Worm (Caenorhabditis elegans): ENCODE data around the gene K02B2.6.

The K02B2.6 gene

ce11 chrIV:5946602-5947444 is 15.2 kb downstream of the K02B2.6 start, which contains the start of gene inx-7 (continued):
- no peak for TF ChIP-seq ceh-82 (tag; optimal IDR thresholded peaks at IDR 0.05)
- TF ChIP-seq duxl-1 (tag; optimal IDR thresholded peaks at IDR 0.05; ENCODE audit: poor library complexity) = peak; percentile 47
- TF ChIP-seq dve-1 (tag; optimal IDR thresholded peaks at IDR 0.05; ENCODE audit: insufficient read depth) = peak; percentile 34
- no peak for TF ChIP-seq cey-2 (tag; optimal IDR thresholded peaks at IDR 0.05; ENCODE audit: borderline replicate concordance, insufficient read depth)
- no peak for TF ChIP-seq nhr-102 (tag; optimal IDR thresholded peaks at IDR 0.05)
- TF ChIP-seq madf-5 (GFP tag; IDR thresholded peaks at IDR 0.05) = no peak
- TF ChIP-seq ZK337.2 (GFP tag; IDR thresholded peaks at IDR 0.05) = no peak
- TF ChIP-seq dmd-8 (GFP tag; IDR thresholded peaks at IDR 0.05) = 0 out of 2 replicates have a peak, but pooled peaks have one; percentile 63
- TF ChIP-seq aly-2 (tag; optimal IDR thresholded peaks at IDR 0.05) = peak; percentile 26
- peak; percentile 27 for TF ChIP-seq Y5F2A.4 (GFP tag; optimal IDR thresholded peaks at IDR 0.05)

- TF ChIP-seq mdl-1 (tag; optimal IDR thresholded peaks at IDR 0.05) = no peak
- TF ChIP-seq Y48G9A.11 (GFP tag; IDR thresholded peaks at IDR 0.05) = no peak
- peak; percentile 55; the same call in 1 of the 2 replicates for TF ChIP-seq snpc-1.2 (GFP tag; IDR thresholded peaks at IDR 0.05)
These were observed 16.6 kb downstream of the K02B2.6 start for ce11 chrIV:5945455-5945854.

- TF ChIP-seq hmg-1.1 (GFP tag; IDR thresholded peaks at IDR 0.05) (no peak), egl-27 (tag; optimal IDR thresholded peaks at IDR 0.05) (no peak), jun-1 (tag; optimal IDR thresholded peaks at IDR 0.05) (no peak), dpl-1 (GFP tag; optimal IDR thresholded peaks at IDR 0.05) (no peak), aha-1 (tag) (peak; percentile 96), Y5F2A.4 (GFP tag; optimal IDR thresholded peaks at IDR 0.05) (no peak), F10B5.3 (tag; optimal IDR thresholded peaks at IDR 0.05) (no peak), unc-62 (GFP tag; optimal IDR thresholded peaks at IDR 0.05 in 1 of 2) (peak in 1 of 2 experiments; percentile 90), unc-62 (tag; optimal IDR thresholded peaks at IDR 0.05) (no peak), nhr-11 (tag; optimal IDR thresholded peaks at IDR 0.05) (no peak)
These were observed 17.9 kb downstream of the K02B2.6 start for ce11 chrIV:5944172-5944571.

ce11 chrIV:5941236-5941976 is 20.7 kb downstream of the K02B2.6 start, which contains the start of gene pfkb-1.2:
pfkb-1.2 (plus strand) TSS chrIV:5941926.
- TF ChIP-seq duxl-1 (tag; optimal IDR thresholded peaks at IDR 0.05; ENCODE audit: poor library complexity) (no peak), nhr-11 (tag; optimal IDR thresholded peaks at IDR 0.05) (no peak), dve-1 (tag; optimal IDR thresholded peaks at IDR 0.05; ENCODE audit: insufficient read depth) (peak; percentile 17), mep-1 (tag; optimal IDR thresholded peaks at IDR 0.05) (peak; percentile 17), unc-62 (GFP tag; optimal IDR thresholded peaks at IDR 0.05 in 1 of 2) (no peak), unc-62 (tag; optimal IDR thresholded peaks at IDR 0.05) (no peak), nhr-76 (tag; optimal IDR thresholded peaks at IDR 0.05) (no peak), Y75B8A.6 (GFP tag; IDR thresholded peaks at IDR 0.05) (no peak), nhr-10 (tag; optimal IDR thresholded peaks at IDR 0.05) (no peak), nhr-28 (tag; optimal IDR thresholded peaks at IDR 0.05) (peak; percentile 30), pha-4 (GFP tag; IDR thresholded peaks at IDR 0.05) (no peak), pha-4 (tag; optimal IDR thresholded peaks at IDR 0.05) (no peak), rbr-2 (tag; optimal IDR thresholded peaks at IDR 0.05) (peak; percentile 55), hlh-11 (tag; optimal IDR thresholded peaks at IDR 0.05) (peak; percentile 24), daf-16 (GFP tag; optimal IDR thresholded peaks at IDR 0.05) (peak in 1 of 2 experiments; percentile 63), daf-16 (tag; optimal IDR thresholded peaks at IDR 0.05) (peak; percentile 73)
